Worm (Caenorhabditis elegans) whole organism, early embryonic: ENCODE measurements around the gene myrf-2.
A peak's percentile ranks its signal among the peaks of the same experiment; 100 is the strongest.

Source experiments
- F13C5.2 ChIP-seq: sonication (generic microtip); optimal IDR thresholded peaks from 2 replicates; lab custom pipeline; 2017; ENCODE audit warnings: mild to moderate bottlenecking, missing genetic modification characterization, inconsistent platforms, missing compliant biosample characterization
- aly-1 ChIP-seq: sonication (generic microtip); optimal IDR thresholded peaks from 2 replicates; lab custom pipeline; 2016; ENCODE audit warnings: missing genetic modification characterization, missing compliant biosample characterization
- ama-1 ChIP-seq: fragments of 150-350 bp; optimal IDR thresholded peaks from 2 replicates; lab custom pipeline; 2014
- ets-7 ChIP-seq: sonication (generic microtip); optimal IDR thresholded peaks from 2 replicates; lab custom pipeline; 2016; ENCODE audit warnings: missing genotype, missing genetic modification characterization, missing compliant biosample characterization
- hmbx-1 ChIP-seq: sonication (generic microtip); optimal IDR thresholded peaks from 2 replicates; lab custom pipeline; 2016; ENCODE audit warnings: mild to moderate bottlenecking, missing genetic modification characterization, missing compliant biosample characterization
- pes-1 ChIP-seq: fragments of 200-800 bp; sonication (Bioruptor generic); IDR thresholded peaks from 2 replicates; pipeline ENCODE4 v1.3.6; 2022; ENCODE audit warnings: missing genetic modification reagents, missing genetic modification characterization, missing compliant biosample characterization
- sea-1 ChIP-seq: fragments of 200-800 bp; sonication (Bioruptor generic); conservative IDR thresholded peaks from 2 replicates; pipeline ENCODE4 v1.3.6; 2022; ENCODE audit warnings: missing genetic modification characterization, missing compliant biosample characterization

DNA sequence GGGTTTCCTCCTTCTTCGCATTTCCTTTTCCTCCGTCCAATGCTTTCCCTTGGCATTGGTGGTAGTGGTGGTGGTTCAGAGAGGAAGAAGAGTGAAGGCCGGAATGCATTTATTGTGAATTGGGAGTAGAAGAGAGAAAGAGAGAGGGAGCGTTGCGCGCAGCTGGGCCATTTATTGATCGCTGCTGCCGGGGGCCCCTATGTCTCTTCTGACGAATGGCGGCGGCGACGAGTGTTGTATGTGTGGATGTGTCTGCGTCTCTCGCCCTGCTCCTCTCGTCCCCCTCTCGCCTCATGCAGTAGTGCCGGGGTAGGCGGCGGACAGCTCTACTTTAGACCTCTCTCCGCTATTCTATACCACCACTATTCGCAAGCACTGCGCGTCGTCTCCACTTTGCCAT, 47.6 kb downstream of the myrf-2 start, which contains the start of gene unc-115:
- TF ChIP-seq ets-7 (tag; lab: Kevin White, UChicago) (no peak), aly-1 (tag; lab: Kevin White, UChicago) (peak; percentile 75), hmbx-1 (tag; lab: Kevin White, UChicago) (no peak), ama-1 (lab: Kevin White, UChicago) (no peak), F13C5.2 (tag; lab: Kevin White, UChicago) (peak; percentile 82), pes-1 (GFP tag; lab: Robert Waterston, UW) (no peak), sea-1 (GFP tag; lab: Robert Waterston, UW) (0 out of 2 replicates have a peak, but pooled peaks have one; percentile 26)
